Fruit fly (Drosophila melanogaster) whole organism: ENCODE data around the gene Arl2.

Source experiments
- CG8478 ChIP-seq: fragments of >200 bp; optimal IDR thresholded peaks from 2 replicates; lab custom pipeline; 2018; ENCODE audit warnings: inconsistent platforms
- Dll ChIP-seq: fragments of >200 bp; optimal IDR thresholded peaks from 2 replicates; lab custom pipeline; 2017
- EcR ChIP-seq, 2 experiments: fragments of >200 bp; optimal IDR thresholded peaks; 2 replicates each; lab custom pipeline; 2017; ENCODE audit warnings: missing biosample characterization in 2 of 2, missing genetic modification characterization in 2 of 2, missing genetic modification reagents in 2 of 2
- pan ChIP-seq: fragments of >200 bp; optimal IDR thresholded peaks from 2 replicates; lab custom pipeline; 2017
- psq ChIP-seq: fragments of >200 bp; optimal IDR thresholded peaks from 2 replicates; lab custom pipeline; 2017
- usp ChIP-seq: fragments of >200 bp; optimal IDR thresholded peaks from 2 replicates; lab custom pipeline; 2017; ENCODE audit warnings: missing biosample characterization, missing genetic modification characterization, mixed read lengths

dm6 chr3R:8389636-8390035, 48.7 kb downstream of the Arl2 start:
- no peak for TF ChIP-seq usp (GFP tag; lab: Kevin White, UChicago)
- no peak for TF ChIP-seq CG8478 (lab: Kevin White, UChicago)
- TF ChIP-seq pan: no peak
- no peak for TF ChIP-seq psq (lab: Kevin White, UChicago)
- TF ChIP-seq EcR (GFP tag; optimal IDR thresholded peaks at IDR 0.05; lab: Kevin White, UChicago): no peak
- no peak for TF ChIP-seq Dll (lab: Kevin White, UChicago)
